Worm (Caenorhabditis elegans) whole organism, midembryonic: ENCODE measurements around the gene fbxb-1.
"Not testable (repeated sequence)": the region's sequence is repeated elsewhere in the genome, so short reads cannot be mapped to it uniquely, and the experiment has no call there.

Source experiments
- T22C8.4 ChIP-seq: fragments of 200-800 bp; sonication (Bioruptor generic); IDR thresholded peaks from 2 replicates; pipeline ENCODE4 v1.3.6; 2022; ENCODE audit warnings: missing genetic modification characterization, missing compliant biosample characterization
- cog-1 ChIP-seq: sonication (generic microtip); optimal IDR thresholded peaks from 2 replicates; lab custom pipeline; 2016; ENCODE audit warnings: missing genetic modification characterization, missing compliant biosample characterization
- flt-1 ChIP-seq: fragments of 200-800 bp; sonication (Bioruptor generic); IDR thresholded peaks from 2 replicates; pipeline ENCODE4 v1.3.6; 2022; ENCODE audit warnings: missing genetic modification characterization, missing compliant biosample characterization
- klf-2 ChIP-seq: fragments of 200-800 bp; sonication (Bioruptor generic); conservative IDR thresholded peaks from 2 replicates; pipeline ENCODE4 v1.3.6; 2022; ENCODE audit warnings: missing genetic modification reagents, missing genetic modification characterization, missing compliant biosample characterization
- med-1 ChIP-seq: sonication (generic microtip); optimal IDR thresholded peaks from 2 replicates; lab custom pipeline; 2017; ENCODE audit warnings: missing genetic modification characterization, mild to moderate bottlenecking, missing compliant biosample characterization, antibody characterized with exemption, missing genetic modification reagents; ENCODE audit not compliant: insufficient read depth
- ref-1 ChIP-seq: fragments of 200-800 bp; sonication (Bioruptor generic); conservative IDR thresholded peaks from 2 replicates; pipeline ENCODE4 v1.3.6; 2022; ENCODE audit warnings: missing genetic modification reagents, missing genetic modification characterization, missing compliant biosample characterization
- tab-1 ChIP-seq: fragments of 200-800 bp; sonication (Bioruptor generic); IDR thresholded peaks from 2 replicates; pipeline ENCODE4 v1.3.6; 2022; ENCODE audit warnings: missing genetic modification characterization, missing compliant biosample characterization
- ztf-23 ChIP-seq: fragments of 200-800 bp; sonication (Bioruptor generic); IDR thresholded peaks from 2 replicates; pipeline ENCODE4 v1.3.6; 2022; ENCODE audit warnings: missing genetic modification reagents, missing genetic modification characterization, missing compliant biosample characterization
- ztf-29 ChIP-seq: fragments of 200-800 bp; sonication (Bioruptor generic); IDR thresholded peaks from 2 replicates; pipeline ENCODE4 v1.3.6; 2022; ENCODE audit warnings: missing genetic modification reagents, missing genetic modification characterization, missing compliant biosample characterization

Gene fbxb-1

DNA sequence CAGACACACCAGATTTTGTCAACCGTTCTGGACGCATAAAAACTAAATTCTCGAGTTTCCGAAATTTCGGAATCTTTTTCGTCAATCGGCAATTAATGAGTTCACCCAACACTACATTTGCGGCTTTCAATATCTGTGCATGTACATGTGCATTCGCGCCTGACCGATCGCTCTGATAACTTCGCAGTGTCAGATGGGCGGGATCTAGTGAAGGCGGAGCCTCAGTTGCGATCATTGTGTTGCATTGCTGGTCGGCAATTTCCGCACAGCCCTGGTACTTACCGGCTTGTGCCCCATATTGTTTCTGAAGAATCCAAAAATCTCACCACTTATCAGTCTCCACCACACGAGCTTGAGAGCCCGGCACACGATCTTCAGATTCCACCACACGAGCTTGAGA, 20.5 kb downstream of the fbxb-1 start:
- TF ChIP-seq ztf-23 (GFP tag; lab: Robert Waterston, UW) = no peak
- TF ChIP-seq cog-1 = no peak
- TF ChIP-seq ztf-29 = no peak
- no peak for TF ChIP-seq tab-1 (GFP tag; lab: Robert Waterston, UW)
- no peak for TF ChIP-seq ref-1

- no peak for TF ChIP-seq ztf-23 (GFP tag; lab: Robert Waterston, UW)
- TF ChIP-seq klf-2 (GFP tag; lab: Robert Waterston, UW) = no peak
- no peak for TF ChIP-seq tab-1 (GFP tag; lab: Robert Waterston, UW)
- TF ChIP-seq ztf-29 = no peak
- no peak for TF ChIP-seq med-1 (GFP tag; lab: Kevin White, UChicago)
- no peak for TF ChIP-seq T22C8.4 (GFP tag; lab: Robert Waterston, UW)
- no peak for TF ChIP-seq flt-1 (GFP tag; lab: Robert Waterston, UW)
- TF ChIP-seq cog-1 = no peak
- TF ChIP-seq ref-1 = no peak
Observed at ce11 chrV:19262349-19262748, 22.2 kb downstream of the fbxb-1 start, which contains the start of gene F21D9.2. Gene F21D9.2, minus strand, starts transcription at chrV:19262449.

DNA sequence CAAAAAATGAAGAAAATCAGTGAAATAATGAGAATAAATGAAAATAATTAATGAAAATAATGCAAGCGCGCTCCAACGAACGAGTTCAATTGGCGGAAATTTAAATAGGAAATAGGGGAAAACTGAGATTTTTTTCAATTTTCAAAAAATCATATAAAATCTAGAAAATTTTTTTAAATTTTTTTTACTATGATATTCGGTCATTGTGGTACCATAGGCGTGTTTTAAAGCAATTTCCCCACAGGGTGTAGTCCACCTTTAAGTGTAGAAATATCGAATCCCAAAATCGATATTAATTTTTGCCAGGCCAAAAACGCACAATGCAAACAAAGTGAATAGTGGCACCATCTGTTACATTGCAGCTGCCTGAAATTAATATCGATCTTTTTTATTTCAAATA, 24.0 kb downstream of the fbxb-1 start, which contains the start of gene F21D9.1:
Gene F21D9.1, plus strand, starts transcription at position 301 of the 400 bp plus-strand sequence.
- not testable (repeated sequence) for TF ChIP-seq T22C8.4 (GFP tag; lab: Robert Waterston, UW); tab-1 (GFP tag; lab: Robert Waterston, UW); ref-1

DNA sequence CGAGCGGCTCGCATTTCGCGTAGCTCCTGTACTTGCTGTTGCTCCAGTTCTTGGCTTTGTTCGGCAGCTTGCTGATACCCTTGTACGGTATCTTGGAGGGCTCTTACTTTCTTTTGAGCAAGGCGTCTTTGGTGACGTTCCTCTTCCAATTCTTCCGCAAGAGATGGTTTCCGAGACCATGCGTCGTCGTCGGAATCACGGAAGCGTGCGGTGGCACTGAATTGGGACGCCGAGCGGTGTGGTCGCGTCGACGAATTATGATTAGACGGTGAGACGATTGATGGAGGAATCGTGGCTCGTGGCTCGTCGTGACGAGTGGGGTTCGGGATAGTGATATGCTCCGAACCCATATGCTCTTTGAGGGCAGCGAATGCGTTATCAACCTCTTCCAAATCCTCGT, 36.2 kb downstream of the fbxb-1 start:
- TF ChIP-seq cog-1 = no peak
- no peak for TF ChIP-seq flt-1 (GFP tag; lab: Robert Waterston, UW)
- TF ChIP-seq ztf-29 = no peak
- TF ChIP-seq ztf-23 (GFP tag; lab: Robert Waterston, UW) = no peak
- TF ChIP-seq tab-1 (GFP tag; lab: Robert Waterston, UW) = no peak
- no peak for TF ChIP-seq ref-1
- TF ChIP-seq klf-2 (GFP tag; lab: Robert Waterston, UW) = no peak
- TF ChIP-seq T22C8.4 (GFP tag; lab: Robert Waterston, UW) = no peak
- no peak for TF ChIP-seq med-1 (GFP tag; lab: Kevin White, UChicago)

- TF ChIP-seq med-1 (GFP tag; lab: Kevin White, UChicago) (no peak), T22C8.4 (GFP tag; lab: Robert Waterston, UW) (no peak), flt-1 (GFP tag; lab: Robert Waterston, UW) (no peak), ztf-23 (GFP tag; lab: Robert Waterston, UW) (no peak), ref-1 (no peak), ztf-29 (no peak), klf-2 (GFP tag; lab: Robert Waterston, UW) (no peak), tab-1 (GFP tag; lab: Robert Waterston, UW) (no peak), cog-1 (no peak)
Observed at ce11 chrV:19278488-19278887, 38.3 kb downstream of the fbxb-1 start.

DNA sequence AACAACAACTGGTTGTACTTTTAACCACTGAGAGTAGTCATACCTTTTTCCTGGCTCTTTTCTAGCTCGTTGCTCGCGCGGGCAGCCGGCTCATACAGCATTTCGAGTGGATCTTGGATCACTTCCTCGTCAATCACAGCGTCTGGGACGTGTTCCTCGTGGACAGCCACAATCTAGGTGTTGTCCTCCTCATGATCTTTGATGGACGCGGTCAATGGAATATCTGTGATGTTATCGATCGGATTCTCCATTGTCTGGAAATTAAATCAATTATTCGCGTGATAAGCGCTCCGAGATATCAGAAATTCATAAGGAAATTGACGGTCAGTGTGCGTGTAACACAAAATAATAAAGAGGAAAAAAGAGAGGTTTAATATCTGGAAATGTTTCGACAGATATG, 39.7 kb downstream of the fbxb-1 start, which contains the start of gene F21D9.8:
Gene F21D9.8, minus strand, starts transcription at position 101 of the 400 bp plus-strand sequence.
- TF ChIP-seq T22C8.4 (GFP tag; lab: Robert Waterston, UW) (no peak), ztf-29 (no peak), tab-1 (GFP tag; lab: Robert Waterston, UW) (no peak), ref-1 (no peak), ztf-23 (GFP tag; lab: Robert Waterston, UW) (no peak), med-1 (GFP tag; lab: Kevin White, UChicago) (no peak)

- TF ChIP-seq flt-1 (GFP tag; lab: Robert Waterston, UW) (no peak), ref-1 (no peak), klf-2 (GFP tag; lab: Robert Waterston, UW) (no peak), tab-1 (GFP tag; lab: Robert Waterston, UW) (no peak), med-1 (GFP tag; lab: Kevin White, UChicago) (no peak), cog-1 (no peak), ztf-29 (no peak), T22C8.4 (GFP tag; lab: Robert Waterston, UW) (no peak), ztf-23 (GFP tag; lab: Robert Waterston, UW) (no peak)
Observed at ce11 chrV:19282314-19282713, 42.2 kb downstream of the fbxb-1 start, which contains the start of gene fbxb-117. Gene fbxb-117, plus strand, starts transcription at chrV:19282614.

DNA sequence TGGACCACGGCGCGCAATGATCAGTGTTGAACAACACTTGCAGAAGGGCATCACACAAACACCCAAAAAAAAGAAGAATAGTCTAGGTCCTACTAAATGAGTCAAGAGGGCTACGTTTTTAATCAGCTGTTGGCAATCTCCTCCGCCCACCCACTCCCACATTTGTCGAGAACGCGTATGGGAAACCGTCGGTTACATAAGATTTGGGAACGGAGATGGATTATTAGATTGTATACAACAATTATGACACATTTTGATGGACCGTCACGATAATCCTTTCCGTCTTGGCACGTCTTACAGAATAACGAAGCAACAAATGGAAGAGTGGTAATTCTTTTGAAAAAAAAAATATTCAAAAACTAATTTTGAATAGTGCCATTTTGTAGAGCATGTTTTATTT, 45.8 kb downstream of the fbxb-1 start:
- TF ChIP-seq klf-2 (GFP tag; lab: Robert Waterston, UW) (no peak), med-1 (GFP tag; lab: Kevin White, UChicago) (no peak), cog-1 (no peak), ztf-29 (no peak)

DNA sequence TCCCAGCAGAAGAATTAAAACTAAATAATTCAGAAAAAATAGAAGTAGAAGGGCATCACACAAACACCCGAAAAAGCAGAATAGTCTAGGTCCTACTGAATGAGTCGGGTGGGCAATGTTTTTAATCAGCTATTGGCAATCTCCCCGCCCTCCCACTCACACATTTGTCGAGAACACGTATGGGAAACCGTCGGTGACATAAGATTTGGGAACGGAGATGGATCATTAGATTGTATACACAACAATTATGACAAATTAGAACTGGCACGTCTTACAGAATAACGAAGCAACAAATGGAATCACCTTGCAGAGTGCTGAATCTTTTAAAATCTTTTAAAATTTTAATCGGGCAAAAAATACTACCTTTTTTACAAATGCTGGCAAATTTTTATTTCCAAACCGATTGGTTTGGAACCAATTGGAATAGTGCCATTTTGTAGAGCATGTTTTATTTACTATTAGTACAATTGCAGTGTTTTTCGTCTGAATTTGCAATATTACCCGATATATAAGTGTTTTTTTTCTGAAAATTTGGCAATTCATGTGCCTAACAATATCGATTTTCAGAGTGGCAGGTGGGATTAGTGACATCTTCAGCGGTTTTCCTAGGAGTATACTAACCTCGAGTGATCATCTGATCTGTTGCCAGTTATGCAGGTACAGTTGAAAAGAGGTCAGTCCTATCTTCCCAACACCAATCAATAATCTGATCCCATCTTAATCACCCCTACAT, 48.1 kb downstream of the fbxb-1 start, which contains the start of the genes F55C9.3 and fbxb-57:
Gene F55C9.3, minus strand, starts transcription at position 101 of the 733 bp plus-strand sequence.
Gene fbxb-57, plus strand, starts transcription at position 683 of the 733 bp plus-strand sequence.
- TF ChIP-seq flt-1 (GFP tag; lab: Robert Waterston, UW) (no peak), med-1 (GFP tag; lab: Kevin White, UChicago) (no peak), ztf-23 (GFP tag; lab: Robert Waterston, UW) (no peak), ref-1 (no peak), cog-1 (no peak), T22C8.4 (GFP tag; lab: Robert Waterston, UW) (no peak), tab-1 (GFP tag; lab: Robert Waterston, UW) (no peak)
